Worm (Caenorhabditis elegans): ENCODE results near the gene BE10.1.
A peak's percentile ranks its signal among the peaks of the same experiment; 100 is the strongest.

Gene BE10.1

DNA sequence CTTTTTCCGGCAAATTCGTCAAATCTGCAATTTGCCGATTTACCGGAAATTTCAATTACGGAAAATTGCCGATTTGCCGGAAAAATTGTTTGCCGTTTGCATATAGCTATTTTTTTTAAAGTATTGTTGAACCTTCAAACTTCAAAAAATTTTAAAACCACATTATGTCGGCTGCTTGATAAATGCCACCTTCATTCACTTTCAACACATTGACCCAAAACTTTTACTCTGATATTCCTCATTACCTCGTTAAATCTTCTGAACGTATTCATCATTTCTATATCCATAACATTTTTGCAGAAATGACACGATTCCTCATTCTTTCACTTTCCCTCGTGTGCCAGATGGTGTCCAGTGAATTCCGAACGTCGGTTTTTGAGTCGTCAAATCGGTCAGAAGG is 39.7 kb upstream of the BE10.1 start, which contains the start of gene Y37D8A.3:
TSS of gene Y37D8A.3 (plus strand) at position 301 of the 400 bp plus-strand sequence.
- TF ChIP-seq ceh-14 (tag; optimal IDR thresholded peaks at IDR 0.05) (no peak), hlh-8 (tag; optimal IDR thresholded peaks at IDR 0.05) (no peak), fax-1 (tag; optimal IDR thresholded peaks at IDR 0.05) (no peak), pros-1 (tag; optimal IDR thresholded peaks at IDR 0.05) (no peak), che-1 (tag; optimal IDR thresholded peaks at IDR 0.05) (no peak)

- no peak for TF ChIP-seq ceh-18 (tag; optimal IDR thresholded peaks at IDR 0.05)
- TF ChIP-seq dve-1 (tag; optimal IDR thresholded peaks at IDR 0.05): peak; percentile 31
- no peak for TF ChIP-seq pha-2 (tag; optimal IDR thresholded peaks at IDR 0.05)
- peak; percentile 75 for TF ChIP-seq nfya-1 (tag; optimal IDR thresholded peaks at IDR 0.05)
- no peak for TF ChIP-seq che-1 (tag; optimal IDR thresholded peaks at IDR 0.05)
- no peak for TF ChIP-seq hlh-15 (tag; optimal IDR thresholded peaks at IDR 0.05)
- peak; percentile 24 for TF ChIP-seq K02D7.2 (tag; optimal IDR thresholded peaks at IDR 0.05)
- no peak for TF ChIP-seq K09A11.1 (tag; optimal IDR thresholded peaks at IDR 0.05; ENCODE audit: insufficient read depth)
These were observed 33.4 kb upstream of the BE10.1 start for ce11 chrIII:12822608-12823261.

DNA sequence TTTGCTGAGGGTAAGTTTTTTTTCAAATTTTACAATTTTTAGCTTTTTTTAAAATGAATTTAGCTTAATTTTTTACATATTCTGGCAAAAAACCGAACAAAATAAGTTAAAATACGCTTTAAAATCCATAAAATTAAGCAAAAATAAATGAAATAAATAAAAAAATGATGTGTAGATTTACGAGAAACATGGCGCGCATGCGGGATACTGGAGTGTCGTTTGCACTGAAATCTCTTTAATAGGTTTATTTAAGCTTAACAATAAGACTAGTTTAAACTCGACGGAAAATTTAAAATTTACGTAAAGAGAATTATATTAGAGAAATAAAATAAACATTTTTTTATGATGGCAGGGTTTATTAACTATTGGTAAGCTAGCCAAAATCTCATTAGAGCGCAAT is 32.0 kb upstream of the BE10.1 start:
- TF ChIP-seq rnt-1 (tag; optimal IDR thresholded peaks at IDR 0.05) (no peak), gmeb-2 (tag; optimal IDR thresholded peaks at IDR 0.05) (no peak), unc-55 (GFP tag; optimal IDR thresholded peaks at IDR 0.05) (no peak), unc-42 (tag; optimal IDR thresholded peaks at IDR 0.05) (peak; percentile 55), ref-2 (tag; optimal IDR thresholded peaks at IDR 0.05) (no peak), elt-2 (tag; optimal IDR thresholded peaks at IDR 0.05) (no peak)

- TF ChIP-seq hlh-30 (tag; optimal IDR thresholded peaks at IDR 0.05; ENCODE audit: insufficient read depth) (no peak), unc-55 (GFP tag; optimal IDR thresholded peaks at IDR 0.05) (no peak), odd-2 (tag; optimal IDR thresholded peaks at IDR 0.05) (no peak), F13H6.1 (tag; optimal IDR thresholded peaks at IDR 0.05) (no peak), pros-1 (tag; optimal IDR thresholded peaks at IDR 0.05) (no peak), fkh-10 (GFP tag; optimal IDR thresholded peaks at IDR 0.05) (no peak), sdc-2 (tag; optimal IDR thresholded peaks at IDR 0.05) (no peak), syd-9 (tag; optimal IDR thresholded peaks at IDR 0.05) (no peak), zip-5 (tag; optimal IDR thresholded peaks at IDR 0.05) (no peak), nfya-1 (tag; optimal IDR thresholded peaks at IDR 0.05) (no peak), sox-4 (tag; optimal IDR thresholded peaks at IDR 0.05) (no peak), tbx-2 (tag; optimal IDR thresholded peaks at IDR 0.05) (no peak), lim-6 (tag; optimal IDR thresholded peaks at IDR 0.05) (no peak)
These were observed 30.6 kb upstream of the BE10.1 start, which contains the start of the genes Y37D8A.2 and Y37D8A.25 for ce11 chrIII:12819909-12820308. Gene Y37D8A.2, plus strand, starts transcription at chrIII:12820193. Gene Y37D8A.25, minus strand, starts transcription at chrIII:12820253.

DNA sequence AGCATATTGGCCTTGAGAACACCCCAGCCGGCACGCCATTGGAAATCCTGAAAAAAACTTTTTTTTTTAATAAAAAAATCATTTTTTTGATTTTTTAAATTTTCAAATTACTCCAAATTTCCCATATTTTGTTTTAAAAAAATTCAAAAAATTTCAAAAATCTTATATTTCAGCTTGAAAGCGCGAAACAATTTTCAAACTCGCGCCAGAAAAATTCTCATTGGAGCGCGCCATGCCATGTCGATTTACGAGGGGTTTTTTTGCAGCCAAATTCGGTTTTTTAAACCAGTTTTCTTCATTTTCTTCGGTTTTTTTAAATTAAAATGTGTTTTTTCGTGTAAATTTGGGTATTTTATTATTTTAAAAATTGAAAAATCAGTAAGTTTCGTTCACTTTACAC is 29.8 kb upstream of the BE10.1 start:
- no peak for TF ChIP-seq lim-6 (tag; optimal IDR thresholded peaks at IDR 0.05)
- no peak for TF ChIP-seq C38D4.7 (GFP tag; optimal IDR thresholded peaks at IDR 0.05)

ce11 chrIII:12818050-12818738 is 28.9 kb upstream of the BE10.1 start, which contains the start of gene arx-5:
Gene arx-5, minus strand, starts transcription at chrIII:12818100.
- TF ChIP-seq unc-42 (tag; optimal IDR thresholded peaks at IDR 0.05) (peak; percentile 63), sox-4 (tag; optimal IDR thresholded peaks at IDR 0.05) (no peak)

Measured in whole organism, late embryonic.